Worm (Caenorhabditis elegans): ENCODE data around the gene efn-3.

ce11 chrX:13442446-13442845 is 34.8 kb downstream of the efn-3 start:
- TF ChIP-seq snpc-4 (tag; optimal IDR thresholded peaks at IDR 0.05) (no peak), nhr-12 (tag; optimal IDR thresholded peaks at IDR 0.05) (no peak), pha-4 (tag; optimal IDR thresholded peaks at IDR 0.05) (no peak), zip-8 (tag; optimal IDR thresholded peaks at IDR 0.05) (no peak), unc-62 (GFP tag; optimal IDR thresholded peaks at IDR 0.05) (no peak), ham-2 (GFP tag; optimal IDR thresholded peaks at IDR 0.05) (no peak), ces-1 (GFP tag; optimal IDR thresholded peaks at IDR 0.05) (peak; percentile 32), unc-39 (tag; optimal IDR thresholded peaks at IDR 0.05) (no peak), ztf-11 (tag; optimal IDR thresholded peaks at IDR 0.05) (no peak), mls-2 (tag; optimal IDR thresholded peaks at IDR 0.05) (no peak), tbx-8 (GFP tag; optimal IDR thresholded peaks at IDR 0.05) (no peak), lin-13 (tag; optimal IDR thresholded peaks at IDR 0.05) (no peak)
